Fruit fly (Drosophila melanogaster): ENCODE results near the gene gammaTub23C.
A peak's percentile ranks its signal among the peaks of the same experiment; 100 is the strongest.

Gene gammaTub23C

dm6 chr2L:2976829-2977228, 4.1 kb downstream of the gammaTub23C start, which contains the start of the genes CG9641 and CG3165 (continued):
- TF ChIP-seq E2f2 (GFP tag; IDR thresholded peaks at IDR 0.05) (peak; percentile 73), pzg (GFP tag; optimal IDR thresholded peaks at IDR 0.05) (peak; percentile 62), Blimp-1 (GFP tag; optimal IDR thresholded peaks at IDR 0.05) (no peak), CG13296 (GFP tag; optimal IDR thresholded peaks at IDR 0.05) (no peak), CG10959 (GFP tag; IDR thresholded peaks at IDR 0.05) (peak; percentile 76), tin (GFP tag; optimal IDR thresholded peaks at IDR 0.05) (peak; percentile 93), CG3163 (GFP tag; optimal IDR thresholded peaks at IDR 0.05) (peak; percentile 77), nom (GFP tag; optimal IDR thresholded peaks at IDR 0.05) (peak; percentile 73), tup (GFP tag; optimal IDR thresholded peaks at IDR 0.05) (peak; percentile 78), CG13775 (GFP tag; optimal IDR thresholded peaks at IDR 0.05) (peak; percentile 86), nmo (GFP tag; optimal IDR thresholded peaks at IDR 0.05) (peak; percentile 91), aop (GFP tag; IDR thresholded peaks at IDR 0.05) (no peak), dmrt11E (tag; optimal IDR thresholded peaks at IDR 0.05) (peak; percentile 84), CG7745 (tag; optimal IDR thresholded peaks at IDR 0.05) (no peak), Trl (optimal IDR thresholded peaks at IDR 0.05) (no peak), Trl (GFP tag; optimal IDR thresholded peaks at IDR 0.05) (peak; percentile 92), psq (GFP tag; optimal IDR thresholded peaks at IDR 0.05) (peak; percentile 40), CG12659 (GFP tag; optimal IDR thresholded peaks at IDR 0.05) (peak; percentile 89), Sry-δ (GFP tag; optimal IDR thresholded peaks at IDR 0.05) (peak; percentile 98), CG33213 (GFP tag; optimal IDR thresholded peaks at IDR 0.05) (peak; percentile 90), Opbp (GFP tag; IDR thresholded peaks at IDR 0.05; ENCODE audit: partially characterized antibody) (peak; percentile 90), CG3407 (GFP tag; optimal IDR thresholded peaks at IDR 0.05) (no peak), CG9215 (GFP tag; IDR thresholded peaks at IDR 0.05) (peak; percentile 88), CG15011 (GFP tag; optimal IDR thresholded peaks at IDR 0.05) (no peak), gro (GFP tag; optimal IDR thresholded peaks at IDR 0.05) (peak; percentile 92), NfI (GFP tag; optimal IDR thresholded peaks at IDR 0.05) (peak; percentile 87), Pdp1 (GFP tag; optimal IDR thresholded peaks at IDR 0.05) (peak; percentile 88 to 90), ara (GFP tag; IDR thresholded peaks at IDR 0.05) (peak; percentile 76), Poxn (GFP tag; IDR thresholded peaks at IDR 0.05) (peak; percentile 42; the same call in 1 of the 2 replicates), NK7.1 (GFP tag; optimal IDR thresholded peaks at IDR 0.05) (peak; percentile 66), fd3F (GFP tag; optimal IDR thresholded peaks at IDR 0.05) (peak; percentile 69), Atf3 (GFP tag; optimal IDR thresholded peaks at IDR 0.05) (peak; percentile 80), rib (GFP tag; IDR thresholded peaks at IDR 0.05) (no peak), Nf-YA (GFP tag; IDR thresholded peaks at IDR 0.05) (peak; percentile 71; the same call in 1 of the 2 replicates), CG14710 (tag; optimal IDR thresholded peaks at IDR 0.05) (peak; percentile 96), vnd (GFP tag; IDR thresholded peaks at IDR 0.05; ENCODE audit: partially characterized antibody) (peak; percentile 98), unpg (GFP tag; optimal IDR thresholded peaks at IDR 0.05) (peak; percentile 79), Hmr (GFP tag; optimal IDR thresholded peaks at IDR 0.05) (no peak), CG9817 (tag; optimal IDR thresholded peaks at IDR 0.05) (peak; percentile 83), ro (GFP tag; IDR thresholded peaks at IDR 0.05) (no peak), CG18764 (GFP tag; optimal IDR thresholded peaks at IDR 0.05) (peak; percentile 83), Bgb (GFP tag; IDR thresholded peaks at IDR 0.05; ENCODE audit: partially characterized antibody) (peak; percentile 91), da (GFP tag; optimal IDR thresholded peaks at IDR 0.05) (peak; percentile 63), Myb (GFP tag; optimal IDR thresholded peaks at IDR 0.05) (peak; percentile 92), cato (GFP tag; optimal IDR thresholded peaks at IDR 0.05; ENCODE audit: borderline replicate concordance) (peak; percentile 81), CG13424 (tag; optimal IDR thresholded peaks at IDR 0.05) (peak; percentile 86), HHEX (GFP tag; optimal IDR thresholded peaks at IDR 0.05) (no peak), sqz (GFP tag; optimal IDR thresholded peaks at IDR 0.05) (no peak), CG15601 (tag; optimal IDR thresholded peaks at IDR 0.05) (no peak), chn (GFP tag; optimal IDR thresholded peaks at IDR 0.05) (peak; percentile 91)
